Worm (Caenorhabditis elegans) whole organism, L1 larva: Measurements from ENCODE around the gene srt-40.

Experiments
- C16A3.4 ChIP-seq: fragments of 150-350 bp; optimal IDR thresholded peaks from 2 replicates; lab custom pipeline; 2014; ENCODE audit warnings: missing biosample characterization, missing genetic modification characterization
- mep-1 ChIP-seq: fragments of 150-350 bp; optimal IDR thresholded peaks from 2 replicates; lab custom pipeline; 2014; ENCODE audit warnings: missing biosample characterization, missing genetic modification characterization

DNA sequence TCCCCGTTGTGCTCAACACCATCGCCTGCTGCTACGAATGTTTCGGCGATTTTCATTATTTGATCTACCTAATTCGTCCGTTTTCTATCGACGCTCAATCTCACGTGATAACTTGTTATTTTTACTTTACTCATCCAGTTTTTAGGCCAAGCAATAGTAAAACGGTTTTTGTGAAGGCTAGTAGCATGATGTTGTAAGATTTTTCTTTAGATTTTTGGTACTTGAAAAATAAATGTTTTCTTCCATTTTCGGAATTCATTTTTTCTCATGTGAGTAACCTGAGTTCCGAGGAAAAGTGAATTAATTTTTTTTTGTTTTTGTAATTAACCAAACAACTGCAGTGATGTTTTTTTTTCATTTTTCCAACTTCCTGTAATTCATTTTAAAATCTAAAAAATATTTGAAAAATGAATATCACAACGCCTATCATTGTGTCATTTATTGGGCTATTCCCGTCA is 28.7 kb downstream of the srt-40 start, which contains the start of gene srbc-17:
- TF ChIP-seq C16A3.4 (tag; lab: Kevin White, UChicago), result no peak
- no peak for TF ChIP-seq mep-1 (tag; lab: Kevin White, UChicago)
